Worm (Caenorhabditis elegans): ENCODE measurements around the gene asp-14.

asp-14 gene

DNA sequence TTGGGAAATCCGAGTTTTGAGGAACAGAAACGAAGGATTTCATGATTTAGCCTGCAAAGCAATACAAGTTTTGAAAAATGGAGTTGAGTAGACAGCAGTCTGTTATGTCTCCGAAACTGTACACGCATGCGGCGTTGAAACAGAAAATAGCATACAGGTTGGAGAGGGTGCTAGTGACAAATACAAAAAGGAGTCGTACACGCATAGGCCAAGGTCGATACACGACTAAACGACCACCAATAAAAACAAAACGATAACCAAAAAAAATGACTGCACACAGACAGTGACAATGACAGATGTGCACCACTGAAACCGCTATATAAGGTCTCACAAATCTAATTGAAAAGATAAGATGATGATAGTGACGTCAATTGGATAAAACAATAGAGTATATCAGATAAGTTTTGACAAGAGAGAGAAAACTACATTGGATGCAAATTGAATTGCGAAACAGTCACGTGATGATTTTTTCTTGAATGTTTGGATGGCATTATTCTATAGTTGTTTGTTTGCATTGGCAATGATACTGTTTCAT is 2.5 kb upstream of the asp-14 start, which contains the start of gene fah-1:
fah-1 (minus strand) TSS at position 51 of the 535 bp plus-strand sequence.
- TF ChIP-seq fkh-8 (tag; optimal IDR thresholded peaks at IDR 0.05) (no peak), nhr-20 (tag; optimal IDR thresholded peaks at IDR 0.05) (peak; percentile 97), mdl-1 (tag; optimal IDR thresholded peaks at IDR 0.05) (peak in 1 of 2 experiments; percentile 3), lin-14 (GFP tag; optimal IDR thresholded peaks at IDR 0.05) (peak; percentile 80), snpc-4 (tag; optimal IDR thresholded peaks at IDR 0.05) (no peak), lin-35 (GFP tag; optimal IDR thresholded peaks at IDR 0.05) (peak in 1 of 2 experiments; percentile 41), C34B4.2 (tag; optimal IDR thresholded peaks at IDR 0.05) (no peak), elt-3 (tag; optimal IDR thresholded peaks at IDR 0.05) (peak in 3 of 6 experiments; percentile 71 to 92 (median 82)), dpl-1 (GFP tag; optimal IDR thresholded peaks at IDR 0.05) (peak in 1 of 3 experiments; percentile 16), unc-86 (tag; optimal IDR thresholded peaks at IDR 0.05) (no peak), pag-3 (tag; optimal IDR thresholded peaks at IDR 0.05; ENCODE audit: borderline replicate concordance, insufficient read depth) (peak; percentile 89), zag-1 (tag; optimal IDR thresholded peaks at IDR 0.05) (no peak), nhr-71 (tag; optimal IDR thresholded peaks at IDR 0.05) (peak; percentile 85), swsn-7 (tag; optimal IDR thresholded peaks at IDR 0.05) (peak; percentile 27), nhr-47 (tag; optimal IDR thresholded peaks at IDR 0.05) (peak; percentile 61), lin-39 (tag; optimal IDR thresholded peaks at IDR 0.05) (no peak), irx-1 (tag; optimal IDR thresholded peaks at IDR 0.05) (no peak), xbp-1 (tag; optimal IDR thresholded peaks at IDR 0.05) (peak; percentile 52), lir-3 (tag; optimal IDR thresholded peaks at IDR 0.05; ENCODE audit: poor library complexity) (no peak), ceh-82 (tag; optimal IDR thresholded peaks at IDR 0.05) (no peak), vab-15 (tag; optimal IDR thresholded peaks at IDR 0.05) (peak; percentile 1), nhr-85 (tag) (peak; percentile 97), hpl-2 (GFP tag; optimal IDR thresholded peaks at IDR 0.05) (no peak), nhr-19 (GFP tag; conservative IDR thresholded peaks at IDR 0.05) (peak; percentile 43), unc-130 (tag; optimal IDR thresholded peaks at IDR 0.05) (no peak), snu-23 (GFP tag; optimal IDR thresholded peaks at IDR 0.05) (peak; percentile 66), unc-62 (GFP tag; optimal IDR thresholded peaks at IDR 0.05) (no peak), nhr-237 (tag; optimal IDR thresholded peaks at IDR 0.05) (no peak), mef-2 (tag; optimal IDR thresholded peaks at IDR 0.05) (no peak), rnt-1 (tag; optimal IDR thresholded peaks at IDR 0.05) (no peak), tbx-2 (tag; optimal IDR thresholded peaks at IDR 0.05) (no peak), dsc-1 (tag; optimal IDR thresholded peaks at IDR 0.05) (no peak), nhr-90 (tag; optimal IDR thresholded peaks at IDR 0.05; ENCODE audit: poor library complexity) (peak; percentile 84), ces-1 (GFP tag; optimal IDR thresholded peaks at IDR 0.05) (no peak), nhr-76 (tag; optimal IDR thresholded peaks at IDR 0.05) (no peak), nhr-77 (tag; optimal IDR thresholded peaks at IDR 0.05) (no peak), skn-1 (tag; optimal IDR thresholded peaks at IDR 0.05) (peak; percentile 1), isw-1 (GFP tag; IDR thresholded peaks at IDR 0.05) (no peak), ets-5 (GFP tag; IDR thresholded peaks at IDR 0.05) (no peak), mep-1 (tag; optimal IDR thresholded peaks at IDR 0.05) (peak; percentile 34), nhr-11 (tag; optimal IDR thresholded peaks at IDR 0.05) (no peak), hlh-4 (tag; optimal IDR thresholded peaks at IDR 0.05) (no peak), tlp-1 (tag; optimal IDR thresholded peaks at IDR 0.05) (no peak), elt-2 (tag; optimal IDR thresholded peaks at IDR 0.05) (peak; percentile 43), sptf-1 (tag; optimal IDR thresholded peaks at IDR 0.05) (no peak), pax-3 (tag; optimal IDR thresholded peaks at IDR 0.05) (no peak), sup-37 (GFP tag; optimal IDR thresholded peaks at IDR 0.05) (no peak), unc-98 (GFP tag; IDR thresholded peaks at IDR 0.05) (no peak), grh-1 (GFP tag; IDR thresholded peaks at IDR 0.05) (peak; percentile 65), zip-4 (GFP tag; optimal IDR thresholded peaks at IDR 0.05) (peak; percentile 38), nhr-12 (tag; optimal IDR thresholded peaks at IDR 0.05) (no peak), nhr-84 (tag; optimal IDR thresholded peaks at IDR 0.05) (no peak), C04F5.9 (tag; optimal IDR thresholded peaks at IDR 0.05) (no peak)

Measured in whole organism, L1 larva.